Worm (Caenorhabditis elegans) whole organism, L4 larva: ENCODE data around the gene rpoa-49.

Experiments
- T20F7.1 ChIP-seq: fragments of 200-800 bp; sonication (Bioruptor generic); optimal IDR thresholded peaks from 2 replicates; lab custom pipeline; 2018; ENCODE audit warnings: mild to moderate bottlenecking, missing genetic modification characterization, missing compliant biosample characterization
- lin-13 ChIP-seq: fragments of 150-350 bp; optimal IDR thresholded peaks from 2 replicates; lab custom pipeline; 2014; ENCODE audit warnings: missing biosample characterization, missing genetic modification reagents, missing genetic modification characterization
- nhr-77 ChIP-seq: fragments of 150-350 bp; optimal IDR thresholded peaks from 2 replicates; lab custom pipeline; 2014; ENCODE audit warnings: missing biosample characterization, missing genetic modification characterization

- TF ChIP-seq nhr-77 (tag; lab: Kevin White, UChicago) (no peak), T20F7.1 (GFP tag; lab: Kevin White, UChicago) (peak; percentile 14), lin-13 (GFP tag; lab: Kevin White, UChicago) (no peak)
These were observed 2.9 kb upstream of the rpoa-49 start, which contains the start of gene F23F1.10 for ce11 chrII:41914-42313.
